Worm (Caenorhabditis elegans) whole organism, young adult: ENCODE results near the gene smg-8.

Experiments used
- B0035.1 ChIP-seq: sonication (generic microtip); optimal IDR thresholded peaks from 2 replicates; lab custom pipeline; 2016; ENCODE audit warnings: missing genetic modification characterization, mild to moderate bottlenecking, missing compliant biosample characterization, missing genotype, missing genetic modification reagents
- B0336.3 ChIP-seq: fragments of 200-800 bp; sonication (Bioruptor generic); IDR thresholded peaks from 2 replicates; pipeline ENCODE4 v1.3.6; 2022; ENCODE audit warnings: missing genetic modification characterization, missing compliant biosample characterization
- C06A6.2 ChIP-seq: fragments of 200-800 bp; sonication (Bioruptor generic); conservative IDR thresholded peaks from 2 replicates; pipeline ENCODE4 v1.3.6; 2022; ENCODE audit warnings: missing genetic modification characterization, missing compliant biosample characterization
- D2030.7 ChIP-seq: fragments of 200-800 bp; sonication (Bioruptor generic); IDR thresholded peaks from 2 replicates; pipeline ENCODE4 v1.3.6; 2022; ENCODE audit warnings: missing genetic modification reagents, missing genetic modification characterization, missing compliant biosample characterization
- F23B12.7 ChIP-seq: sonication (generic microtip); optimal IDR thresholded peaks from 2 replicates; lab custom pipeline; 2017; ENCODE audit warnings: missing genetic modification characterization, mild to moderate bottlenecking, missing compliant biosample characterization, antibody characterized with exemption, moderate library complexity; ENCODE audit not compliant: insufficient read depth
- F33H1.4 ChIP-seq: fragments of 200-800 bp; sonication (Bioruptor generic); IDR thresholded peaks from 2 replicates; pipeline ENCODE4 v1.3.6; 2022; ENCODE audit warnings: missing genetic modification reagents, missing genetic modification characterization, missing compliant biosample characterization
- K12H6.12 ChIP-seq: fragments of 200-800 bp; sonication (Bioruptor generic); optimal IDR thresholded peaks from 2 replicates; lab custom pipeline; 2018; ENCODE audit warnings: mild to moderate bottlenecking, missing genetic modification characterization, missing compliant biosample characterization
- Y53G8AR.9 ChIP-seq: fragments of 200-800 bp; sonication (Bioruptor generic); conservative IDR thresholded peaks from 2 replicates; pipeline ENCODE4 v1.3.6; 2022; ENCODE audit warnings: missing genetic modification reagents, missing genetic modification characterization, missing compliant biosample characterization
- atf-7 ChIP-seq: sonication (generic microtip); optimal IDR thresholded peaks from 2 replicates; lab custom pipeline; 2017; ENCODE audit warnings: mild to moderate bottlenecking, missing genetic modification characterization, missing compliant biosample characterization
- cebp-1 ChIP-seq, 2 experiments: fragments of 200-800 bp in 1 of 2; sonication (Bioruptor generic) in 1 of 2; sonication (generic microtip) in 1 of 2; IDR thresholded peaks in 1 of 2; optimal IDR thresholded peaks in 1 of 2; 2 replicates each; pipeline versions ENCODE4 v1.3.6 to Lab custom; 2017 to 2022; ENCODE audit warnings: missing compliant biosample characterization in 2 of 2, missing genetic modification characterization in 2 of 2, mild to moderate bottlenecking in 1 of 2, missing genetic modification reagents in 1 of 2, moderate library complexity in 1 of 2
- ceh-27 ChIP-seq: fragments of 200-800 bp; sonication (Bioruptor generic); optimal IDR thresholded peaks from 2 replicates; lab custom pipeline; 2018; ENCODE audit warnings: mild to moderate bottlenecking, missing genetic modification characterization, moderate library complexity, missing compliant biosample characterization
- ekl-4 ChIP-seq: fragments of 200-800 bp; sonication (Bioruptor generic); IDR thresholded peaks from 2 replicates; pipeline ENCODE4 v1.3.6; 2022; ENCODE audit warnings: missing genetic modification reagents, missing genetic modification characterization, missing compliant biosample characterization
- him-1 ChIP-seq: sonication (generic microtip); optimal IDR thresholded peaks from 2 replicates; lab custom pipeline; 2016; ENCODE audit warnings: missing genotype, missing genetic modification reagents, missing genetic modification characterization, missing compliant biosample characterization
- hlh-26 ChIP-seq: fragments of 200-800 bp; sonication (Bioruptor generic); conservative IDR thresholded peaks from 2 replicates; pipeline ENCODE4 v1.3.6; 2022; ENCODE audit warnings: missing genetic modification reagents, missing genetic modification characterization, missing compliant biosample characterization
- hmg-1.2 ChIP-seq: fragments of 200-800 bp; sonication (Bioruptor generic); IDR thresholded peaks from 2 replicates; pipeline ENCODE4 v1.3.6; 2022; ENCODE audit warnings: missing genetic modification reagents, missing genetic modification characterization, missing compliant biosample characterization
- hsf-1 ChIP-seq: fragments of 200-800 bp; sonication (Bioruptor generic); IDR thresholded peaks from 2 replicates; pipeline ENCODE4 v1.3.6; 2022; ENCODE audit warnings: missing genetic modification reagents, missing genetic modification characterization, missing compliant biosample characterization
- let-607 ChIP-seq, 2 experiments: fragments of 200-800 bp in 1 of 2; sonication (Bioruptor generic) in 1 of 2; sonication (generic microtip) in 1 of 2; optimal IDR thresholded peaks; 2 replicates each; lab custom pipeline; 2016 to 2018; ENCODE audit warnings: mild to moderate bottlenecking in 2 of 2, missing compliant biosample characterization in 2 of 2, missing genetic modification characterization in 2 of 2, moderate library complexity in 2 of 2, missing genotype in 1 of 2
- lin-40 ChIP-seq: sonication (generic microtip); optimal IDR thresholded peaks from 2 replicates; lab custom pipeline; 2016; ENCODE audit warnings: missing genetic modification characterization, mild to moderate bottlenecking, missing compliant biosample characterization, missing genotype, missing genetic modification reagents
- mcd-1 ChIP-seq: fragments of 200-800 bp; sonication (Bioruptor generic); IDR thresholded peaks from 2 replicates; pipeline ENCODE4 v1.3.6; 2022; ENCODE audit warnings: missing genetic modification reagents, missing genetic modification characterization, missing compliant biosample characterization
- mes-4 ChIP-seq: sonication (generic microtip); optimal IDR thresholded peaks from 2 replicates; lab custom pipeline; 2016; ENCODE audit warnings: missing genotype, missing genetic modification characterization, missing compliant biosample characterization
- nfyb-1 ChIP-seq: fragments of 200-800 bp; sonication (Bioruptor generic); IDR thresholded peaks from 2 replicates; pipeline ENCODE4 v1.3.6; 2022; ENCODE audit warnings: missing genetic modification reagents, missing genetic modification characterization, missing compliant biosample characterization
- nhr-80 ChIP-seq: sonication (generic microtip); optimal IDR thresholded peaks from 2 replicates; lab custom pipeline; 2016; ENCODE audit warnings: missing genetic modification characterization, missing compliant biosample characterization
- pbrm-1 ChIP-seq: fragments of 200-800 bp; sonication (Bioruptor generic); IDR thresholded peaks from 2 replicates; pipeline ENCODE4 v1.3.6; 2022; ENCODE audit warnings: missing genetic modification reagents, missing genetic modification characterization, missing compliant biosample characterization
- pha-4 ChIP-seq: fragments of 150-350 bp; sonication (generic microtip); optimal IDR thresholded peaks from 2 replicates; lab custom pipeline; 2014; ENCODE audit warnings: missing biosample characterization, missing genetic modification reagents, missing genetic modification characterization
- rpc-1 ChIP-seq, 2 experiments: fragments of 150-350 bp in 1 of 2; sonication (generic microtip) in 1 of 2; optimal IDR thresholded peaks; 2 replicates each; lab custom pipeline; 2014 to 2018; ENCODE audit warnings: missing biosample characterization in 1 of 2, missing genetic modification characterization in 1 of 2, missing genetic modification reagents in 1 of 2, missing genotype in 1 of 2
- snpc-1.1 ChIP-seq: sonication (generic microtip); optimal IDR thresholded peaks from 2 replicates; lab custom pipeline; 2017; ENCODE audit warnings: missing genetic modification characterization, mild to moderate bottlenecking, missing compliant biosample characterization, antibody characterized with exemption, moderate library complexity, missing genotype, missing genetic modification reagents; ENCODE audit not compliant: insufficient read depth
- snpc-4 ChIP-seq, 5 experiments: fragments of 150-350 bp in 1 of 5; sonication (generic microtip) in 4 of 5; optimal IDR thresholded peaks; 2 replicates each; lab custom pipeline; 2014 to 2018; ENCODE audit warnings: missing genetic modification characterization in 5 of 5, missing biosample characterization in 3 of 5, antibody characterized with exemption in 2 of 5, mild to moderate bottlenecking in 2 of 5, missing compliant biosample characterization in 2 of 5, missing genotype in 2 of 5, moderate library complexity in 2 of 5, missing genetic modification reagents in 1 of 5
- sptf-2 ChIP-seq: fragments of 200-800 bp; sonication (Bioruptor generic); optimal IDR thresholded peaks from 2 replicates; lab custom pipeline; 2018; ENCODE audit warnings: mild to moderate bottlenecking, missing genetic modification characterization, missing compliant biosample characterization
- unc-130 ChIP-seq: sonication (generic microtip); optimal IDR thresholded peaks from 2 replicates; lab custom pipeline; 2016; ENCODE audit warnings: missing genetic modification reagents, missing genetic modification characterization, missing compliant biosample characterization
- zfh-2 ChIP-seq: fragments of 200-800 bp; sonication (Bioruptor generic); conservative IDR thresholded peaks from 2 replicates; pipeline ENCODE4 v1.3.6; 2022; ENCODE audit warnings: missing genetic modification reagents, missing genetic modification characterization, missing compliant biosample characterization
- zim-3 ChIP-seq: sonication (generic microtip); optimal IDR thresholded peaks from 2 replicates; lab custom pipeline; 2017; ENCODE audit warnings: mild to moderate bottlenecking, missing genetic modification characterization, moderate library complexity, missing compliant biosample characterization
- ztf-26 ChIP-seq: sonication (generic microtip); optimal IDR thresholded peaks from 2 replicates; lab custom pipeline; 2017; ENCODE audit warnings: missing genetic modification characterization, missing compliant biosample characterization
- ztf-28 ChIP-seq: fragments of 200-800 bp; sonication (Bioruptor generic); IDR thresholded peaks from 2 replicates; pipeline ENCODE4 v1.3.6; 2022; ENCODE audit warnings: missing genetic modification reagents, missing genetic modification characterization, missing compliant biosample characterization
- ztf-6 ChIP-seq: fragments of 200-800 bp; sonication (Bioruptor generic); IDR thresholded peaks from 2 replicates; pipeline ENCODE4 v1.3.6; 2022; ENCODE audit warnings: missing genetic modification reagents, missing genetic modification characterization, missing compliant biosample characterization

Gene smg-8

ce11 chrII:14404266-14404665 lies 36.9 kb upstream of the smg-8 start:
- TF ChIP-seq nhr-80 (peak; percentile 9), F33H1.4 (no peak), pha-4 (peak; percentile 21), cebp-1 (GFP tag; IDR thresholded peaks at IDR 0.05; lab: Robert Waterston, UW) (no peak), cebp-1 (tag; optimal IDR thresholded peaks at IDR 0.05; lab: Kevin White, UChicago) (peak; percentile 14)

ce11 chrII:14404741-14405488 lies 36.3 kb upstream of the smg-8 start:
- 0 out of 2 replicates have a peak, but pooled peaks have one; percentile 45 for TF ChIP-seq ekl-4
- peak; percentile 39 for TF ChIP-seq K12H6.12 (tag; lab: Kevin White, UChicago)
- TF ChIP-seq rpc-1 (optimal IDR thresholded peaks at IDR 0.05; lab: Kevin White, UChicago), result peak; percentile 35
- TF ChIP-seq rpc-1 (tag; optimal IDR thresholded peaks at IDR 0.05; lab: Kevin White, UChicago), result no peak
- TF ChIP-seq nfyb-1 (GFP tag; lab: Robert Waterston, UW), result 0 out of 2 replicates have a peak, but pooled peaks have one; percentile 22
- 0 out of 2 replicates have a peak, but pooled peaks have one; percentile 25 for TF ChIP-seq B0336.3 (GFP tag; lab: Robert Waterston, UW)
- no peak for TF ChIP-seq F33H1.4
- peak; percentile 90 for TF ChIP-seq atf-7
- TF ChIP-seq mes-4 (tag; lab: Kevin White, UChicago), result no peak
- no peak for TF ChIP-seq hlh-26
- TF ChIP-seq let-607 (tag; optimal IDR thresholded peaks at IDR 0.05; lab: Kevin White, UChicago), result peak in 1 of 2 experiments; percentile 2
- TF ChIP-seq zim-3 (tag; lab: Kevin White, UChicago), result no peak
- TF ChIP-seq Y53G8AR.9 (GFP tag; lab: Robert Waterston, UW), result 0 out of 2 replicates have a peak, but pooled peaks have one; percentile 31
- TF ChIP-seq C06A6.2 (GFP tag; lab: Robert Waterston, UW), result 0 out of 2 replicates have a peak, but pooled peaks have one; percentile 21
- no peak for TF ChIP-seq cebp-1 (GFP tag; IDR thresholded peaks at IDR 0.05; lab: Robert Waterston, UW)
- TF ChIP-seq cebp-1 (tag; optimal IDR thresholded peaks at IDR 0.05; lab: Kevin White, UChicago), result peak; percentile 43
- no peak for TF ChIP-seq sptf-2 (GFP tag; lab: Kevin White, UChicago)
- 0 out of 2 replicates have a peak, but pooled peaks have one; percentile 22 for TF ChIP-seq ztf-28
- peak; percentile 95 for TF ChIP-seq hsf-1
- TF ChIP-seq pbrm-1, result 0 out of 2 replicates have a peak, but pooled peaks have one; percentile 66
- no peak for TF ChIP-seq ztf-6
- TF ChIP-seq mcd-1 (GFP tag; lab: Robert Waterston, UW), result peak; percentile 64
- TF ChIP-seq unc-130 (GFP tag; lab: Kevin White, UChicago), result no peak
- TF ChIP-seq B0035.1, result no peak
- peak; percentile 62 for TF ChIP-seq ztf-26 (tag; lab: Kevin White, UChicago)
- TF ChIP-seq D2030.7 (GFP tag; lab: Robert Waterston, UW), result 0 out of 2 replicates have a peak, but pooled peaks have one; percentile 20
- TF ChIP-seq him-1 (tag; lab: Kevin White, UChicago), result no peak
- peak; percentile 73 for TF ChIP-seq zfh-2 (GFP tag; lab: Robert Waterston, UW)
- TF ChIP-seq hmg-1.2 (GFP tag; lab: Robert Waterston, UW), result peak; percentile 82
- peak; percentile 19 for TF ChIP-seq ceh-27 (GFP tag; lab: Kevin White, UChicago)
- no peak for TF ChIP-seq snpc-4 (GFP tag; optimal IDR thresholded peaks at IDR 0.05; lab: Kevin White, UChicago)
- TF ChIP-seq snpc-4 (tag; optimal IDR thresholded peaks at IDR 0.05; lab: Kevin White, UChicago), result peak in 1 of 4 experiments; percentile 4
- TF ChIP-seq F23B12.7, result peak; percentile 6
- peak; percentile 69 for TF ChIP-seq lin-40 (tag; lab: Kevin White, UChicago)
- TF ChIP-seq snpc-1.1 (tag; lab: Kevin White, UChicago), result no peak
